Worm (Caenorhabditis elegans): ENCODE measurements around the gene Y55F3BL.6.

Y55F3BL.6 gene

DNA sequence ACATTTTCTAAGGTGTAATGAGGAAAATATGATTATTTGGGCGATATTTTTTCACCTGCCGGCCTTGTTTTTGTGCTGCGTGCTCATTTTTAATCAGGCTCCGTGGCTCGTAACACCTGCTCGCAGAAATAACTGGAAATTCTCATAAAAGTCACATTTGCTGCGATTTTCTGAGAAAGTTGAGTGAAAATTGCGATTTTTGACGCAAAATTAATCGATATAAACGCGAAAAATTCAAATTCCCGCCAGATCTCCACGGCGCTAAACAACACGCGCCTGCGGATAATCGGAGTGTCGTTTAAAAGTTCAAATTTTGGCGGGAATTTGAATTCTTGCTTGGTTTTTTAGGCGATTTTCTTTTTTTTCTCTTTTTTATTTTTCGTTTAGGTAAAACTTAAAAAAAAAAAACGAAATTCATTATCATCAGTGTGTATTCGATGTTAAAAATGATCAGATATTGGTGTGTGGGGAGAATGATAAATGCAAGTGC is at the start of gene Y55F3BL.6:
Y55F3BL.6 (minus strand) TSS at position 51 of the 490 bp plus-strand sequence.
- TF ChIP-seq fkh-8 (tag; optimal IDR thresholded peaks at IDR 0.05) (peak; percentile 7), efl-1 (optimal IDR thresholded peaks at IDR 0.05) (no peak), efl-1 (GFP tag; optimal IDR thresholded peaks at IDR 0.05 in 1 of 2) (peak in 1 of 2 experiments; percentile 24), lin-14 (GFP tag; optimal IDR thresholded peaks at IDR 0.05) (no peak), hlh-4 (tag; optimal IDR thresholded peaks at IDR 0.05) (peak; percentile 7), fkh-10 (GFP tag; optimal IDR thresholded peaks at IDR 0.05) (no peak), aha-1 (tag; optimal IDR thresholded peaks at IDR 0.05) (no peak), grh-1 (GFP tag; IDR thresholded peaks at IDR 0.05) (no peak), nhr-85 (tag) (peak; percentile 2)

ce11 chrIV:856038-856437 is 49.2 kb upstream of the Y55F3BL.6 start:
- TF ChIP-seq lin-14 (GFP tag; optimal IDR thresholded peaks at IDR 0.05) (no peak), F16B12.6 (tag; optimal IDR thresholded peaks at IDR 0.05) (no peak), hlh-17 (GFP tag; optimal IDR thresholded peaks at IDR 0.05; ENCODE audit: borderline replicate concordance) (no peak), ceh-90 (tag; optimal IDR thresholded peaks at IDR 0.05) (no peak)

ce11 chrIV:855483-855882 is 48.6 kb upstream of the Y55F3BL.6 start:
- TF ChIP-seq efl-1 (optimal IDR thresholded peaks at IDR 0.05) (no peak), efl-1 (GFP tag; optimal IDR thresholded peaks at IDR 0.05 in 1 of 2) (peak in 1 of 2 experiments; percentile 85), fos-1 (tag; optimal IDR thresholded peaks at IDR 0.05) (no peak), jun-1 (tag; optimal IDR thresholded peaks at IDR 0.05) (no peak), nhr-71 (tag; optimal IDR thresholded peaks at IDR 0.05) (no peak), grh-1 (GFP tag; IDR thresholded peaks at IDR 0.05) (no peak), nhr-47 (tag; optimal IDR thresholded peaks at IDR 0.05) (no peak), lin-35 (GFP tag; optimal IDR thresholded peaks at IDR 0.05) (peak in 1 of 2 experiments; percentile 10), egl-13 (tag; optimal IDR thresholded peaks at IDR 0.05) (no peak), C16A3.4 (tag; optimal IDR thresholded peaks at IDR 0.05) (no peak), aha-1 (tag; optimal IDR thresholded peaks at IDR 0.05) (no peak), rnt-1 (tag; optimal IDR thresholded peaks at IDR 0.05) (no peak), C34B4.2 (tag; optimal IDR thresholded peaks at IDR 0.05) (no peak), lin-14 (GFP tag; optimal IDR thresholded peaks at IDR 0.05) (no peak), irx-1 (tag; optimal IDR thresholded peaks at IDR 0.05) (no peak), unc-30 (tag; optimal IDR thresholded peaks at IDR 0.05) (no peak), hlh-4 (tag; optimal IDR thresholded peaks at IDR 0.05) (no peak), blmp-1 (tag; optimal IDR thresholded peaks at IDR 0.05) (no peak), Y116A8C.19 (tag; optimal IDR thresholded peaks at IDR 0.05; ENCODE audit: borderline replicate concordance) (no peak), ets-5 (GFP tag; IDR thresholded peaks at IDR 0.05) (no peak), elt-2 (tag; optimal IDR thresholded peaks at IDR 0.05) (peak; percentile 21)

ce11 chrIV:854357-855269 is 47.7 kb upstream of the Y55F3BL.6 start, which contains the start of the genes lem-4 and Y55F3BR.11:
lem-4 (minus strand) TSS chrIV:854780.
Y55F3BR.11 (plus strand) TSS chrIV:855219.
- TF ChIP-seq nhr-20 (tag; optimal IDR thresholded peaks at IDR 0.05), result peak; percentile 62
- TF ChIP-seq isw-1 (GFP tag; IDR thresholded peaks at IDR 0.05), result peak; percentile 62
- TF ChIP-seq nhr-76 (tag; optimal IDR thresholded peaks at IDR 0.05), result no peak
- no peak for TF ChIP-seq nhr-77 (tag; optimal IDR thresholded peaks at IDR 0.05)
- no peak for TF ChIP-seq unc-98 (GFP tag; IDR thresholded peaks at IDR 0.05)
- TF ChIP-seq pax-3 (tag; optimal IDR thresholded peaks at IDR 0.05), result peak; percentile 15
- TF ChIP-seq nhr-85 (tag), result peak; percentile 81
- TF ChIP-seq blmp-1 (tag; optimal IDR thresholded peaks at IDR 0.05), result peak; percentile 31
- TF ChIP-seq elt-2 (tag; optimal IDR thresholded peaks at IDR 0.05), result peak; percentile 48
- no peak for TF ChIP-seq aha-1 (tag; optimal IDR thresholded peaks at IDR 0.05)
- TF ChIP-seq ceh-82 (tag; optimal IDR thresholded peaks at IDR 0.05), result peak; percentile 30 to 66 (median 48)
- TF ChIP-seq Y116A8C.19 (tag; optimal IDR thresholded peaks at IDR 0.05; ENCODE audit: borderline replicate concordance), result no peak
- TF ChIP-seq irx-1 (tag; optimal IDR thresholded peaks at IDR 0.05), result peak; percentile 19
- peak; percentile 82 for TF ChIP-seq snpc-4 (tag; optimal IDR thresholded peaks at IDR 0.05)
- no peak for TF ChIP-seq unc-30 (tag; optimal IDR thresholded peaks at IDR 0.05)
- no peak for TF ChIP-seq ztf-11 (tag; optimal IDR thresholded peaks at IDR 0.05)
- TF ChIP-seq lin-15B (tag; optimal IDR thresholded peaks at IDR 0.05), result peak; percentile 19
- peak; percentile 9 for TF ChIP-seq F16B12.6 (tag; optimal IDR thresholded peaks at IDR 0.05)
- peak; percentile 93 to 97 for TF ChIP-seq lin-35 (GFP tag; optimal IDR thresholded peaks at IDR 0.05)
- peak; percentile 71 for TF ChIP-seq xbp-1 (tag; optimal IDR thresholded peaks at IDR 0.05)
- TF ChIP-seq aly-2 (tag; optimal IDR thresholded peaks at IDR 0.05), result no peak
- peak; percentile 79 to 96 for TF ChIP-seq efl-1 (optimal IDR thresholded peaks at IDR 0.05)
- TF ChIP-seq efl-1 (GFP tag; optimal IDR thresholded peaks at IDR 0.05 in 1 of 2), result peak; percentile 96 to 99
- no peak for TF ChIP-seq ztf-4 (tag; optimal IDR thresholded peaks at IDR 0.05)
- TF ChIP-seq vab-15 (tag; optimal IDR thresholded peaks at IDR 0.05), result no peak
- TF ChIP-seq egl-13 (tag; optimal IDR thresholded peaks at IDR 0.05), result peak; percentile 44
- TF ChIP-seq efl-3 (GFP tag; optimal IDR thresholded peaks at IDR 0.05), result no peak
- TF ChIP-seq unc-130 (tag; optimal IDR thresholded peaks at IDR 0.05), result peak; percentile 77
